Worm (Caenorhabditis elegans): ENCODE results near the gene clec-124.

DNA sequence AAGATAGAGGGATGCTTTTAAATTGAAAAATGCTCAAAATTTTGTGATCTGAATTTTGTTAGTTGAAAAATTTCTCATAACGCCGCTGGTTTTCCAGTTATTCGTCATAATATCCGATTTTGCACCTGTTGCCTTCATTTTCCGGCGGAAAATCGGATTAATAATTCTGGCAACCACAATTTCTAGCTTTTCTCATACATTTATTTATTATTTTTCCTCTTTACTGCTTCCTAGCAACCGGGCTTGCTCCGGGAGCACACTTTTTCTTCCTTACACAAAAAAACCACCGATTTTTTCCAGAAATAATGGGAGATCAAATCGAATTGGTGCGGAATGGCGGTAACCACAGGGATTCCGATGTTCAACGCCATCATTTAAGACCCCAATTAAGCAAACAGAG lies 17.9 kb downstream of the clec-124 start, which contains the start of gene F02E11.7:
- TF ChIP-seq F49E8.2 (tag; optimal IDR thresholded peaks at IDR 0.05; ENCODE audit: borderline replicate concordance) = no peak
- no peak for TF ChIP-seq ceh-62 (tag; optimal IDR thresholded peaks at IDR 0.05)
- no peak for TF ChIP-seq egl-27 (tag; optimal IDR thresholded peaks at IDR 0.05)
- no peak for TF ChIP-seq fos-1 (tag; optimal IDR thresholded peaks at IDR 0.05)
- no peak for TF ChIP-seq aly-2 (tag; optimal IDR thresholded peaks at IDR 0.05)

All from whole organism, L4 larva.